Worm (Caenorhabditis elegans) whole organism, L2 larva: ENCODE data around the gene F53B7.7.

ENCODE experiments used
- aly-2 ChIP-seq: fragments of 150-350 bp; optimal IDR thresholded peaks from 2 replicates; lab custom pipeline; 2014; ENCODE audit warnings: missing biosample characterization, missing genetic modification characterization
- ama-1 ChIP-seq: fragments of 150-350 bp; optimal IDR thresholded peaks from 2 replicates; lab custom pipeline; 2018; ENCODE audit warnings: inconsistent platforms
- egl-27 ChIP-seq: sonication (generic microtip); optimal IDR thresholded peaks from 3 replicates; lab custom pipeline; 2017; ENCODE audit warnings: missing biosample characterization, missing genetic modification reagents, missing genetic modification characterization
- gmeb-1 ChIP-seq: fragments of 150-350 bp; optimal IDR thresholded peaks from 2 replicates; lab custom pipeline; 2014; ENCODE audit warnings: missing biosample characterization, missing genetic modification characterization
- lsy-2 ChIP-seq, 2 experiments: fragments of 150-350 bp in 1 of 2; sonication (generic microtip) in 1 of 2; optimal IDR thresholded peaks; 2 replicates each; lab custom pipeline; 2014 to 2017; ENCODE audit warnings: missing biosample characterization in 2 of 2, missing genetic modification characterization in 2 of 2
- nhr-11 ChIP-seq: fragments of 150-350 bp; optimal IDR thresholded peaks from 2 replicates; lab custom pipeline; 2014; ENCODE audit warnings: missing biosample characterization, missing genetic modification characterization
- nhr-23 ChIP-seq: fragments of 150-350 bp; optimal IDR thresholded peaks from 2 replicates; lab custom pipeline; 2014; ENCODE audit warnings: missing biosample characterization, missing genetic modification reagents, missing genetic modification characterization
- nhr-237 ChIP-seq: fragments of 150-350 bp; optimal IDR thresholded peaks from 2 replicates; lab custom pipeline; 2014; ENCODE audit warnings: missing biosample characterization, missing genetic modification characterization
- nhr-25 ChIP-seq: fragments of 150-350 bp; sonication (generic microtip); optimal IDR thresholded peaks from 3 replicates; lab custom pipeline; 2014; ENCODE audit warnings: missing biosample characterization, missing genetic modification characterization
- snpc-4 ChIP-seq: fragments of 150-350 bp; optimal IDR thresholded peaks from 2 replicates; lab custom pipeline; 2014; ENCODE audit warnings: missing biosample characterization, missing genetic modification characterization
- unc-39 ChIP-seq: fragments of 150-350 bp; optimal IDR thresholded peaks from 2 replicates; lab custom pipeline; 2014; ENCODE audit warnings: missing biosample characterization, missing genetic modification characterization

DNA sequence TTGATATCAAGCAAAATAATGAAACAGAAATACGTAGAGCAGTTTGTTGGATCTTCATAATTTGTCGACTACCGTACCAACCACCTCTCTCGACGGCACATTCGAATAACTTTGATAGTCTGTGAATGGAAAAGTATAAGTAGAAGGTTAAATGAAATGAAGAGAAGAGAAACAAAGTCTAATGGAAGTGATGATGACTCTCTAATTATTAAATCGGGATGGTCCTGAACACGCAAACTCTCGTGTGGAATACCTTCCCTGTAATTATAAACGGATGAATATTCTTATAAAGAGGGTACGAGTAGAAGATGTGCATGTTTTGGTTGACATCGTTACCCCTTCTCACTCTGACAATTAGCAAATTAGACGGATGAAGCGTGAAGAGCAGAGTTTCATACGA, 23.9 kb downstream of the F53B7.7 start, which contains the start of the genes C13G3.12 and hot-6:
- TF ChIP-seq lsy-2 (tag; optimal IDR thresholded peaks at IDR 0.05; lab: Kevin White, UChicago), result no peak
- no peak for TF ChIP-seq nhr-237
- no peak for TF ChIP-seq ama-1 (lab: Kevin White, UChicago)
- TF ChIP-seq egl-27, result no peak
- no peak for TF ChIP-seq snpc-4 (tag; lab: Kevin White, UChicago)
- TF ChIP-seq nhr-23 (tag; lab: Kevin White, UChicago), result no peak
- TF ChIP-seq unc-39 (tag; lab: Kevin White, UChicago), result no peak
- no peak for TF ChIP-seq aly-2 (tag; lab: Kevin White, UChicago)
- TF ChIP-seq nhr-25, result no peak
- TF ChIP-seq gmeb-1, result no peak
- TF ChIP-seq nhr-11 (tag; lab: Kevin White, UChicago), result no peak
